Fruit fly (Drosophila melanogaster): ENCODE results near the gene CG4174.

- TF ChIP-seq pad (GFP tag; optimal IDR thresholded peaks at IDR 0.05): peak; percentile 83
- TF ChIP-seq CG33017 (tag; optimal IDR thresholded peaks at IDR 0.05): peak; percentile 96
- TF ChIP-seq tj (GFP tag; optimal IDR thresholded peaks at IDR 0.05): peak; percentile 69
These were observed 23.1 kb upstream of the CG4174 start for dm6 chr3L:18640584-18641527.

Measured in whole organism, adult.